Fruit fly (Drosophila melanogaster) whole organism, prepupa: Measurements from ENCODE around the gene Arl4.

Source experiments
- CG3032 ChIP-seq: fragments of 200-800 bp; optimal IDR thresholded peaks from 2 replicates; lab custom pipeline; 2019; ENCODE audit warnings: missing biosample characterization, mild to moderate bottlenecking, missing genetic modification characterization, moderate library complexity
- CG4318 ChIP-seq: fragments of 200-800 bp; sonication (Bioruptor generic); optimal IDR thresholded peaks from 3 replicates; lab custom pipeline; 2017; ENCODE audit warnings: missing biosample characterization, mild to moderate bottlenecking, missing genetic modification characterization
- CG7368 ChIP-seq: fragments of 200-800 bp; sonication (Bioruptor generic); optimal IDR thresholded peaks from 3 replicates; lab custom pipeline; 2016; ENCODE audit warnings: missing biosample characterization, missing genetic modification characterization
- CG8119 ChIP-seq: fragments of 200-800 bp; sonication (Bioruptor generic); IDR thresholded peaks from 3 replicates; pipeline ENCODE4 v1.3.6; 2022; ENCODE audit warnings: missing biosample characterization, missing genetic modification characterization
- Hr39 ChIP-seq: fragments of 200-800 bp; sonication (Bioruptor generic); optimal IDR thresholded peaks from 2 replicates; lab custom pipeline; 2016; ENCODE audit warnings: missing biosample characterization, missing genetic modification characterization
- Lpt ChIP-seq: fragments of 200-800 bp; sonication (Bioruptor generic); optimal IDR thresholded peaks from 3 replicates; lab custom pipeline; 2016; ENCODE audit warnings: missing biosample characterization, missing genetic modification characterization
- Smox ChIP-seq: fragments of 200-800 bp; sonication (Bioruptor generic); optimal IDR thresholded peaks from 3 replicates; lab custom pipeline; 2016; ENCODE audit warnings: missing biosample characterization, missing genetic modification characterization
- Sox102F ChIP-seq: fragments of 200-800 bp; sonication (Bioruptor generic); optimal IDR thresholded peaks from 2 replicates; lab custom pipeline; 2016; ENCODE audit warnings: missing biosample characterization, mild to moderate bottlenecking, missing genetic modification characterization
- achi ChIP-seq: fragments of 200-800 bp; sonication (Bioruptor generic); optimal IDR thresholded peaks from 3 replicates; lab custom pipeline; 2016; ENCODE audit warnings: missing biosample characterization, missing genetic modification characterization
- cyc ChIP-seq: fragments of 200-800 bp; sonication (Bioruptor generic); optimal IDR thresholded peaks from 3 replicates; lab custom pipeline; 2016; ENCODE audit warnings: missing biosample characterization, missing genetic modification characterization
- dsx ChIP-seq: fragments of 200-800 bp; optimal IDR thresholded peaks from 3 replicates; lab custom pipeline; 2019; ENCODE audit warnings: missing biosample characterization, mild to moderate bottlenecking, missing genetic modification characterization, moderate library complexity; ENCODE audit not compliant: poor library complexity, severe bottlenecking
- esn ChIP-seq: fragments of 200-800 bp; sonication (Bioruptor generic); optimal IDR thresholded peaks from 2 replicates; lab custom pipeline; 2016; ENCODE audit warnings: missing biosample characterization, mild to moderate bottlenecking, missing genetic modification characterization, moderate library complexity

dm6 chr4:175245-175644 is 3.9 kb downstream of the Arl4 start, which contains the start of gene CG33978:
- no peak for TF ChIP-seq CG4318 (GFP tag; lab: Kevin White, UChicago)
- TF ChIP-seq CG3032 (tag; lab: Kevin White, UChicago), result no peak
- no peak for TF ChIP-seq dsx (GFP tag; lab: Kevin White, UChicago)
- TF ChIP-seq cyc, result no peak
- no peak for TF ChIP-seq Lpt (GFP tag; lab: Kevin White, UChicago)
- no peak for TF ChIP-seq Smox
- TF ChIP-seq esn (GFP tag; lab: Kevin White, UChicago), result no peak
- no peak for TF ChIP-seq Hr39
- TF ChIP-seq CG7368 (GFP tag; lab: Kevin White, UChicago), result no peak
- TF ChIP-seq achi, result no peak
- TF ChIP-seq Sox102F, result no peak
- no peak for TF ChIP-seq CG8119 (GFP tag; lab: Robert Waterston, UW)
